Worm (Caenorhabditis elegans): ENCODE measurements around the gene C04A11.1.

- no peak for TF ChIP-seq tab-1 (GFP tag; IDR thresholded peaks at IDR 0.05)
- no peak for TF ChIP-seq T22C8.4 (GFP tag; IDR thresholded peaks at IDR 0.05)
- TF ChIP-seq ref-1 (GFP tag; conservative IDR thresholded peaks at IDR 0.05) = no peak
- no peak for TF ChIP-seq cog-1 (tag; optimal IDR thresholded peaks at IDR 0.05)
Measured at ce11 chrX:13696152-13696551, 35.8 kb downstream of the C04A11.1 start.

Data from whole organism, midembryonic.